Fruit fly (Drosophila melanogaster): ENCODE measurements around the gene CG12693.

CG12693 gene

dm6 chrX:4322234-4323210 lies 6.7 kb downstream of the CG12693 start, which contains the start of gene norpA (continued):
- TF ChIP-seq CG15696 (tag; optimal IDR thresholded peaks at IDR 0.05): no peak
- TF ChIP-seq gem (tag; optimal IDR thresholded peaks at IDR 0.05): peak; percentile 49
- TF ChIP-seq al (GFP tag; IDR thresholded peaks at IDR 0.05): no peak
- TF ChIP-seq croc (GFP tag; conservative IDR thresholded peaks at IDR 0.05): no peak
- no peak for TF ChIP-seq CG17802 (tag; optimal IDR thresholded peaks at IDR 0.05)
- no peak for TF ChIP-seq phol (tag; optimal IDR thresholded peaks at IDR 0.05)
- TF ChIP-seq CG8359 (GFP tag; optimal IDR thresholded peaks at IDR 0.05; ENCODE audit: borderline replicate concordance): no peak
- TF ChIP-seq CG10431 (GFP tag; optimal IDR thresholded peaks at IDR 0.05): no peak
- peak; percentile 10 for TF ChIP-seq CG13624 (GFP tag; optimal IDR thresholded peaks at IDR 0.05)
- no peak for TF ChIP-seq CG11398 (GFP tag; optimal IDR thresholded peaks at IDR 0.05)
- no peak for TF ChIP-seq chm (GFP tag; IDR thresholded peaks at IDR 0.05)
- TF ChIP-seq Blimp-1 (GFP tag; optimal IDR thresholded peaks at IDR 0.05): peak; percentile 39
- no peak for TF ChIP-seq aop (GFP tag; IDR thresholded peaks at IDR 0.05)
- TF ChIP-seq CG8290 (GFP tag; optimal IDR thresholded peaks at IDR 0.05): peak; percentile 98
- peak; percentile 95 to 96 for TF ChIP-seq CG8290 (tag; optimal IDR thresholded peaks at IDR 0.05)
- no peak for TF ChIP-seq NK7.1 (GFP tag; optimal IDR thresholded peaks at IDR 0.05)
- TF ChIP-seq CG2889 (GFP tag; IDR thresholded peaks at IDR 0.05): no peak
- peak; percentile 15 for TF ChIP-seq Deaf1 (tag; optimal IDR thresholded peaks at IDR 0.05)
- no peak for TF ChIP-seq CG17612 (GFP tag; IDR thresholded peaks at IDR 0.05)
- peak; percentile 23; the same call in 1 of the 2 replicates for TF ChIP-seq MBD-R2 (GFP tag; IDR thresholded peaks at IDR 0.05)
- TF ChIP-seq trem (tag; optimal IDR thresholded peaks at IDR 0.05): peak; percentile 50
- peak; percentile 25 for TF ChIP-seq grau (tag; optimal IDR thresholded peaks at IDR 0.05)
- peak; percentile 12 for TF ChIP-seq CG3995 (GFP tag; optimal IDR thresholded peaks at IDR 0.05)
- TF ChIP-seq CG6683 (GFP tag; optimal IDR thresholded peaks at IDR 0.05): no peak
- TF ChIP-seq Opbp (GFP tag; IDR thresholded peaks at IDR 0.05; ENCODE audit: partially characterized antibody): peak; percentile 96
- TF ChIP-seq Oli (tag; optimal IDR thresholded peaks at IDR 0.05): peak; percentile 39
- TF ChIP-seq CG11723 (GFP tag; optimal IDR thresholded peaks at IDR 0.05): peak; percentile 1
- no peak for TF ChIP-seq seq (GFP tag; IDR thresholded peaks at IDR 0.05)
- peak; percentile 98 for TF ChIP-seq chinmo (GFP tag; IDR thresholded peaks at IDR 0.05; ENCODE audit: partially characterized antibody)
- TF ChIP-seq ftz-f1 (GFP tag; optimal IDR thresholded peaks at IDR 0.05): no peak
- peak; percentile 19 for TF ChIP-seq CG9609 (GFP tag; optimal IDR thresholded peaks at IDR 0.05)
- no peak for TF ChIP-seq br (optimal IDR thresholded peaks at IDR 0.05)
- no peak for TF ChIP-seq CG4730 (GFP tag; IDR thresholded peaks at IDR 0.05)
- peak; percentile 44 for TF ChIP-seq slbo (GFP tag; IDR thresholded peaks at IDR 0.05)
- TF ChIP-seq CG34376 (GFP tag; optimal IDR thresholded peaks at IDR 0.05): no peak
- peak; percentile 90 for TF ChIP-seq BEAF-32 (GFP tag; optimal IDR thresholded peaks at IDR 0.05)
- TF ChIP-seq CG4328 (GFP tag; optimal IDR thresholded peaks at IDR 0.05): no peak
- peak; percentile 9 for TF ChIP-seq CG2120 (GFP tag; optimal IDR thresholded peaks at IDR 0.05)
- no peak for TF ChIP-seq Abd-B (GFP tag; optimal IDR thresholded peaks at IDR 0.05)
- peak in 1 of 2 experiments; percentile 19 for TF ChIP-seq dpn (GFP tag; optimal IDR thresholded peaks at IDR 0.05)
- no peak for TF ChIP-seq zen (tag; optimal IDR thresholded peaks at IDR 0.05)
- peak; percentile 66 for TF ChIP-seq CG12659 (GFP tag; optimal IDR thresholded peaks at IDR 0.05)
- peak; percentile 65 for TF ChIP-seq CTCF (GFP tag; optimal IDR thresholded peaks at IDR 0.05)
- TF ChIP-seq CG6813 (GFP tag; optimal IDR thresholded peaks at IDR 0.05): no peak
- peak; percentile 13 to 91 for TF ChIP-seq crp (GFP tag; optimal IDR thresholded peaks at IDR 0.05)
- TF ChIP-seq CG1647 (GFP tag; optimal IDR thresholded peaks at IDR 0.05): no peak
- no peak for TF ChIP-seq H2.0 (GFP tag; IDR thresholded peaks at IDR 0.05)
- no peak for TF ChIP-seq CG11695 (GFP tag; IDR thresholded peaks at IDR 0.05)
- TF ChIP-seq CG10147 (GFP tag; optimal IDR thresholded peaks at IDR 0.05): no peak
